Fruit fly (Drosophila melanogaster) whole organism, adult: ENCODE measurements around the gene alpha4GT1.

Experiments used
- CG11617 ChIP-seq: fragments of 200-800 bp; sonication (Bioruptor generic); optimal IDR thresholded peaks from 2 replicates; lab custom pipeline; 2017; ENCODE audit warnings: mild to moderate bottlenecking, missing biosample characterization, missing genetic modification reagents, missing genetic modification characterization
- CG12768 ChIP-seq: fragments of 200-800 bp; sonication (Bioruptor generic); optimal IDR thresholded peaks from 2 replicates; lab custom pipeline; 2017; ENCODE audit warnings: missing biosample characterization, missing genetic modification characterization, mild to moderate bottlenecking, moderate library complexity, missing genetic modification reagents
- CG14711 ChIP-seq: fragments of 200-800 bp; sonication (Bioruptor generic); optimal IDR thresholded peaks from 2 replicates; lab custom pipeline; 2018; ENCODE audit warnings: missing biosample characterization, mild to moderate bottlenecking, missing genetic modification characterization, moderate library complexity
- CG1620 ChIP-seq: fragments of 200-800 bp; sonication (Bioruptor generic); optimal IDR thresholded peaks from 2 replicates; lab custom pipeline; 2016; ENCODE audit warnings: missing biosample characterization, missing genetic modification characterization
- CG33017 ChIP-seq: fragments of 200-800 bp; sonication (Bioruptor generic); optimal IDR thresholded peaks from 2 replicates; lab custom pipeline; 2018; ENCODE audit warnings: missing biosample characterization, mild to moderate bottlenecking, missing genetic modification characterization, moderate library complexity
- CG5204 ChIP-seq: fragments of 200-800 bp; sonication (Bioruptor generic); optimal IDR thresholded peaks from 2 replicates; lab custom pipeline; 2016; ENCODE audit warnings: missing biosample characterization, missing genetic modification characterization
- CG7045 ChIP-seq: fragments of 200-800 bp; sonication (Bioruptor generic); optimal IDR thresholded peaks from 2 replicates; lab custom pipeline; 2017; ENCODE audit warnings: missing biosample characterization, mild to moderate bottlenecking, missing genetic modification characterization
- CG7101 ChIP-seq: fragments of 200-800 bp; sonication (Bioruptor generic); optimal IDR thresholded peaks from 2 replicates; lab custom pipeline; 2018; ENCODE audit warnings: missing biosample characterization, mild to moderate bottlenecking, missing genetic modification characterization, moderate library complexity
- Clk ChIP-seq: fragments of 200-800 bp; sonication (Bioruptor generic); optimal IDR thresholded peaks from 2 replicates; lab custom pipeline; 2017; ENCODE audit warnings: missing biosample characterization, missing genetic modification characterization
- Crg-1 ChIP-seq: fragments of 200-800 bp; sonication (Bioruptor generic); optimal IDR thresholded peaks from 2 replicates; lab custom pipeline; 2016; ENCODE audit warnings: missing biosample characterization, missing genetic modification characterization
- Hr96 ChIP-seq: fragments of 200-800 bp; sonication (Bioruptor generic); optimal IDR thresholded peaks from 2 replicates; lab custom pipeline; 2016; ENCODE audit warnings: missing biosample characterization, missing genetic modification characterization
- Mnt ChIP-seq: fragments of 200-800 bp; sonication (Bioruptor generic); optimal IDR thresholded peaks from 2 replicates; lab custom pipeline; 2016; ENCODE audit warnings: missing biosample characterization, mild to moderate bottlenecking, missing genetic modification characterization
- bab1 ChIP-seq: fragments of 200-800 bp; sonication (Bioruptor generic); optimal IDR thresholded peaks from 3 replicates; lab custom pipeline; 2019; ENCODE audit warnings: missing biosample characterization, mild to moderate bottlenecking, missing genetic modification characterization, moderate library complexity
- cic ChIP-seq: fragments of 200-800 bp; sonication (Bioruptor generic); optimal IDR thresholded peaks from 2 replicates; lab custom pipeline; 2017; ENCODE audit warnings: missing biosample characterization, mild to moderate bottlenecking, missing genetic modification characterization, moderate library complexity
- cnc ChIP-seq, 2 experiments: fragments of >200 bp; optimal IDR thresholded peaks; 2 replicates each; lab custom pipeline; 2017
- kay ChIP-seq: fragments of 200-800 bp; sonication (Bioruptor generic); peaks from one replicate; lab custom pipeline; 2016; ENCODE audit warnings: missing biosample characterization, missing genetic modification characterization, borderline replicate concordance
- ovo ChIP-seq: fragments of 200-800 bp; sonication (Bioruptor generic); optimal IDR thresholded peaks from 2 replicates; lab custom pipeline; 2016; ENCODE audit warnings: missing biosample characterization, missing genetic modification characterization
- pad ChIP-seq: fragments of 200-800 bp; sonication (Bioruptor generic); optimal IDR thresholded peaks from 3 replicates; lab custom pipeline; 2017; ENCODE audit warnings: missing biosample characterization, missing genetic modification characterization, mild to moderate bottlenecking, moderate library complexity, missing genetic modification reagents
- tj ChIP-seq: fragments of 200-800 bp; sonication (Bioruptor generic); optimal IDR thresholded peaks from 3 replicates; lab custom pipeline; 2017; ENCODE audit warnings: missing biosample characterization, mild to moderate bottlenecking, missing genetic modification characterization, moderate library complexity
- toe ChIP-seq: fragments of 200-800 bp; sonication (Bioruptor generic); optimal IDR thresholded peaks from 2 replicates; lab custom pipeline; 2016; ENCODE audit warnings: missing biosample characterization, missing genetic modification characterization

Gene alpha4GT1

DNA sequence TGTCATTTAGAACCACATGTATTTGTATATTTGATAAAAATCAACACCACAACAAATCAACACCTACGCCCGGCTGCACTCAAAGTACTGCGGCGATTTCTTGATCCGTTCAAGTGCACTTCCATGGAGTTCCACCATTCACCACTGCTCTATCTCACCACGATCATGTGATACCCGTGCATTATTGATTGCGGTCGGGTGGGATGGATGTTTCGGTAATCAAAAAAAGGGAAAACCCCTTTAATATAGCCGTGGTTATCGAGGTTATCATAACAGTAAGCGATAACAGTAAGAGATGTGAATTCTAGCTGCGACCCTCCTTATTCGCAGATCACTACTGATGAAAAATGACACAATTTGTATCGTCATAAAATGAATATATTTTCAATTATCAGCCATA lies 4.7 kb downstream of the alpha4GT1 start, which contains the start of the genes CG17224 and CG17264:
CG17224 (minus strand) TSS at position 97 of the 400 bp plus-strand sequence.
CG17264 (plus strand) TSS at position 297 of the 400 bp plus-strand sequence.
- TF ChIP-seq Crg-1 (GFP tag; lab: Kevin White, UChicago) (no peak), ovo (GFP tag; lab: Kevin White, UChicago) (no peak), Hr96 (GFP tag; lab: Kevin White, UChicago) (no peak), CG7045 (no peak), cic (GFP tag; lab: Kevin White, UChicago) (peak; percentile 25), CG33017 (tag; lab: Kevin White, UChicago) (no peak), CG11617 (GFP tag; lab: Kevin White, UChicago) (no peak), CG1620 (no peak), CG7101 (tag; lab: Kevin White, UChicago) (no peak), kay (GFP tag; lab: Kevin White, UChicago) (no peak), Clk (GFP tag; lab: Kevin White, UChicago) (no peak), cnc (optimal IDR thresholded peaks at IDR 0.05; lab: Kevin White, UChicago) (no peak), tj (no peak), Mnt (GFP tag; lab: Kevin White, UChicago) (peak; percentile 58), CG5204 (no peak), CG12768 (GFP tag; lab: Kevin White, UChicago) (no peak), pad (GFP tag; lab: Kevin White, UChicago) (no peak), bab1 (GFP tag; lab: Kevin White, UChicago) (peak; percentile 30), toe (GFP tag; lab: Kevin White, UChicago) (no peak), CG14711 (tag; lab: Kevin White, UChicago) (peak; percentile 11)

DNA sequence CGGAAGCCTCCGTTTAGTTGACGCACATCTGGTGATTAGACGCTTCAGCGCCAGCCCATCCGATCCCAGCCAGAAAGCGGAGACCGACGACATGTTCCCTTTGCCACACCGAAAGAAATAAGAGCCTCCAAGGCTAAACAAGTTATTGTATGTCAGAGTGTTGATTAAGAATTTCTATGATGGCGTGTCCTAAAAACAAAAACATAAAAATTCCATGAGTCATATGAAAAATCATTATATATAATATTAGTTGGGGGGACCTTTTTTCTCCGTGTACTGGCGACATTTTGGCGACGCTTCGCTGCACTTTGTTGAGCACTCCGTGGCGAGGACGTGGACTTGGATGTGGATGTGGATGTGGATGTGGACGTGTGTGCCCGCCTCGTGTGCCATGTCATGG lies 10.2 kb downstream of the alpha4GT1 start:
- TF ChIP-seq CG33017 (tag; lab: Kevin White, UChicago) (no peak), tj (no peak), CG5204 (no peak), kay (GFP tag; lab: Kevin White, UChicago) (no peak), toe (GFP tag; lab: Kevin White, UChicago) (no peak), Clk (GFP tag; lab: Kevin White, UChicago) (no peak), cnc (optimal IDR thresholded peaks at IDR 0.05; lab: Kevin White, UChicago) (no peak), Hr96 (GFP tag; lab: Kevin White, UChicago) (no peak), ovo (GFP tag; lab: Kevin White, UChicago) (no peak), pad (GFP tag; lab: Kevin White, UChicago) (no peak), CG1620 (no peak), Mnt (GFP tag; lab: Kevin White, UChicago) (no peak), CG12768 (GFP tag; lab: Kevin White, UChicago) (no peak)

dm6 chr2L:3011484-3011883 lies 11.5 kb downstream of the alpha4GT1 start:
- TF ChIP-seq CG7101 (tag; lab: Kevin White, UChicago) = no peak
- TF ChIP-seq CG1620 = no peak
- TF ChIP-seq Hr96 (GFP tag; lab: Kevin White, UChicago) = no peak
- TF ChIP-seq cnc (optimal IDR thresholded peaks at IDR 0.05; lab: Kevin White, UChicago) = no peak
- TF ChIP-seq CG33017 (tag; lab: Kevin White, UChicago) = no peak
- TF ChIP-seq CG7045 = no peak
- no peak for TF ChIP-seq CG5204
- TF ChIP-seq tj = no peak
- TF ChIP-seq kay (GFP tag; lab: Kevin White, UChicago) = no peak
- no peak for TF ChIP-seq Clk (GFP tag; lab: Kevin White, UChicago)
- no peak for TF ChIP-seq Mnt (GFP tag; lab: Kevin White, UChicago)
- TF ChIP-seq Crg-1 (GFP tag; lab: Kevin White, UChicago) = no peak
- TF ChIP-seq toe (GFP tag; lab: Kevin White, UChicago) = no peak
- no peak for TF ChIP-seq ovo (GFP tag; lab: Kevin White, UChicago)
- no peak for TF ChIP-seq bab1 (GFP tag; lab: Kevin White, UChicago)
- no peak for TF ChIP-seq CG14711 (tag; lab: Kevin White, UChicago)
- TF ChIP-seq pad (GFP tag; lab: Kevin White, UChicago) = no peak
- TF ChIP-seq CG12768 (GFP tag; lab: Kevin White, UChicago) = no peak

DNA sequence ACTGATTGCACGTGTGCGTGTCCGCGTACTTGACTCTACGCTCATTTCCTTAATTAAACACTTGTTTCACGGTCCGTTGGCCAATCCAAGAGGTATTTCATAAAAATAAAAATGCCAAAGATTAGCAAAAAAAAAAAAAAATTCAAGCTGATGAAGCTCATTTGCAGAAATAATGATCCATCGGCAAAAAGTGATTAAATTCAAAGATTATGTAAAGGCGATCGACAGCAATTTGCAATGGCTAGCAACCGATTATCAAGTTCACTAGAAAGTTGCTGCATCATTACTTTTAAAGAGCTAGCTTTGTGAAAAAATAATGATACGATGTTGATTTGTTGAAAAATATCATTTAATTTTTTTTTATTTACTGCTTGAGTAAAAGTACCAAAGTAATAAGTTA lies 13.5 kb downstream of the alpha4GT1 start:
- TF ChIP-seq Crg-1 (GFP tag; lab: Kevin White, UChicago) (no peak), tj (peak; percentile 96)

DNA sequence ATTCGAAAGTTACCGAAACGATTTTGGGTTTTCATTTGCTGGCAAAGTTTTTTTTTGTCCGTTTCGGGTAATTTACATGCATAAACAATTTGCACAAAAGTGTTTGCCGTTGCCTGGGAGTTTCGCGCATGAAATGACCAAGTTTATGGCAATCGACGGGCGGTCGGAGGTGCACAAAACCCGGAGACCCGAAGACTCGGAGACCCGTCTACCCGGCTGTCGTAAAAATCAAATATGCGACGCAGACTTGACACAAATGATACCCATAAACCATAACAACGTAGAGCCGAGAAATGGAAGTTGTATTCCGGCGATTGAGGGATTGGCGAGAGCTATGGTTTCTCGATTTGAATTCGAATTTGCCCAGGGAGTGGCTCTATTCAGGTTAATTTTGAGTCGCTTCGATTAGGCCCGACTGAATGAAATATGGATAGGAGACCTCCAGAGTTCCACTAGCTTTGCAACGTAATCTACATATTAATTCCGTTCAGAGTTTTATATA lies 16.0 kb downstream of the alpha4GT1 start:
- TF ChIP-seq Hr96 (GFP tag; lab: Kevin White, UChicago) = no peak
- no peak for TF ChIP-seq CG12768 (GFP tag; lab: Kevin White, UChicago)
- no peak for TF ChIP-seq Clk (GFP tag; lab: Kevin White, UChicago)
- TF ChIP-seq ovo (GFP tag; lab: Kevin White, UChicago) = no peak
- no peak for TF ChIP-seq toe (GFP tag; lab: Kevin White, UChicago)
- TF ChIP-seq pad (GFP tag; lab: Kevin White, UChicago) = no peak
- no peak for TF ChIP-seq bab1 (GFP tag; lab: Kevin White, UChicago)
- no peak for TF ChIP-seq CG5204
- TF ChIP-seq CG33017 (tag; lab: Kevin White, UChicago) = no peak
- no peak for TF ChIP-seq CG1620
- TF ChIP-seq kay (GFP tag; lab: Kevin White, UChicago) = no peak
- TF ChIP-seq Mnt (GFP tag; lab: Kevin White, UChicago) = no peak
- TF ChIP-seq cic (GFP tag; lab: Kevin White, UChicago) = no peak
- no peak for TF ChIP-seq CG7101 (tag; lab: Kevin White, UChicago)
- TF ChIP-seq CG11617 (GFP tag; lab: Kevin White, UChicago) = no peak
- TF ChIP-seq CG7045 = no peak
- no peak for TF ChIP-seq cnc (optimal IDR thresholded peaks at IDR 0.05; lab: Kevin White, UChicago)
- no peak for TF ChIP-seq tj

dm6 chr2L:3006194-3006593 lies 16.7 kb downstream of the alpha4GT1 start:
- no peak for TF ChIP-seq CG7101 (tag; lab: Kevin White, UChicago)
- no peak for TF ChIP-seq CG1620
- TF ChIP-seq cnc (optimal IDR thresholded peaks at IDR 0.05; lab: Kevin White, UChicago) = no peak
- no peak for TF ChIP-seq CG14711 (tag; lab: Kevin White, UChicago)
- TF ChIP-seq CG12768 (GFP tag; lab: Kevin White, UChicago) = no peak
- TF ChIP-seq CG5204 = no peak
- no peak for TF ChIP-seq kay (GFP tag; lab: Kevin White, UChicago)
- TF ChIP-seq CG11617 (GFP tag; lab: Kevin White, UChicago) = no peak
- no peak for TF ChIP-seq Hr96 (GFP tag; lab: Kevin White, UChicago)
- no peak for TF ChIP-seq bab1 (GFP tag; lab: Kevin White, UChicago)
